Worm (Caenorhabditis elegans) whole organism, young adult: ENCODE measurements around the gene lon-8.

Experiments used
- F39B2.1 ChIP-seq: fragments of 200-800 bp; sonication (Bioruptor generic); IDR thresholded peaks from 2 replicates; pipeline ENCODE4 v1.3.6; 2022; ENCODE audit warnings: missing genetic modification reagents, missing genetic modification characterization, missing compliant biosample characterization
- F49E8.2 ChIP-seq: sonication (generic microtip); optimal IDR thresholded peaks from 3 replicates; lab custom pipeline; 2017; ENCODE audit warnings: missing genetic modification characterization, mild to moderate bottlenecking, missing compliant biosample characterization, antibody characterized with exemption, moderate library complexity; ENCODE audit not compliant: insufficient read depth
- K11D2.4 ChIP-seq: fragments of 200-800 bp; sonication (Bioruptor generic); IDR thresholded peaks from 2 replicates; pipeline ENCODE4 v1.3.6; 2022; ENCODE audit warnings: missing genetic modification reagents, missing genetic modification characterization, missing compliant biosample characterization
- Y95B8A.8 ChIP-seq: fragments of 200-800 bp; sonication (Bioruptor generic); IDR thresholded peaks from 2 replicates; pipeline ENCODE4 v1.3.6; 2022; ENCODE audit warnings: missing genetic modification reagents, missing genetic modification characterization, missing compliant biosample characterization
- ceh-40 ChIP-seq: fragments of 200-800 bp; sonication (Bioruptor generic); IDR thresholded peaks from 2 replicates; pipeline ENCODE4 v1.3.6; 2022; ENCODE audit warnings: missing genetic modification characterization, missing compliant biosample characterization
- dox-1 ChIP-seq: fragments of 200-800 bp; sonication (Bioruptor generic); IDR thresholded peaks from 2 replicates; pipeline ENCODE4 v1.3.6; 2022; ENCODE audit warnings: missing genetic modification reagents, missing genetic modification characterization, missing compliant biosample characterization
- dpff-1 ChIP-seq: sonication (generic microtip); optimal IDR thresholded peaks from 2 replicates; lab custom pipeline; 2017; ENCODE audit warnings: mild to moderate bottlenecking, missing genetic modification characterization, missing compliant biosample characterization
- dpl-1 ChIP-seq: fragments of 150-350 bp; optimal IDR thresholded peaks from 2 replicates; lab custom pipeline; 2014; ENCODE audit warnings: missing biosample characterization, missing genetic modification reagents, missing genetic modification characterization
- hlh-12 ChIP-seq: sonication (generic microtip); optimal IDR thresholded peaks from 2 replicates; lab custom pipeline; 2016; ENCODE audit warnings: missing genetic modification characterization, missing compliant biosample characterization
- let-607 ChIP-seq, 2 experiments: fragments of 200-800 bp in 1 of 2; sonication (Bioruptor generic) in 1 of 2; sonication (generic microtip) in 1 of 2; optimal IDR thresholded peaks; 2 replicates each; lab custom pipeline; 2016 to 2018; ENCODE audit warnings: mild to moderate bottlenecking in 2 of 2, missing compliant biosample characterization in 2 of 2, missing genetic modification characterization in 2 of 2, moderate library complexity in 2 of 2, missing genotype in 1 of 2
- snpc-4 ChIP-seq, 5 experiments: fragments of 150-350 bp in 1 of 5; sonication (generic microtip) in 4 of 5; optimal IDR thresholded peaks; 2 replicates each; lab custom pipeline; 2014 to 2018; ENCODE audit warnings: missing genetic modification characterization in 5 of 5, missing biosample characterization in 3 of 5, antibody characterized with exemption in 2 of 5, mild to moderate bottlenecking in 2 of 5, missing compliant biosample characterization in 2 of 5, missing genotype in 2 of 5, moderate library complexity in 2 of 5, missing genetic modification reagents in 1 of 5
- unc-62 ChIP-seq: fragments of 150-350 bp; optimal IDR thresholded peaks from 2 replicates; lab custom pipeline; 2014; ENCODE audit warnings: missing biosample characterization, missing genetic modification reagents, missing genetic modification characterization

ce11 chrV:17949093-17949492 is 52.1 kb downstream of the lon-8 start, which contains the start of gene dpy-21:
- TF ChIP-seq snpc-4 (GFP tag; optimal IDR thresholded peaks at IDR 0.05; lab: Kevin White, UChicago), result no peak
- no peak for TF ChIP-seq snpc-4 (tag; optimal IDR thresholded peaks at IDR 0.05; lab: Kevin White, UChicago)
- no peak for TF ChIP-seq Y95B8A.8
- TF ChIP-seq ceh-40 (GFP tag; lab: Robert Waterston, UW), result no peak
- no peak for TF ChIP-seq dox-1 (GFP tag; lab: Robert Waterston, UW)
- TF ChIP-seq dpff-1 (tag; lab: Kevin White, UChicago), result no peak
- TF ChIP-seq F49E8.2 (tag; lab: Kevin White, UChicago), result no peak
- TF ChIP-seq F39B2.1 (GFP tag; lab: Robert Waterston, UW), result no peak
- no peak for TF ChIP-seq K11D2.4 (GFP tag; lab: Robert Waterston, UW)
- no peak for TF ChIP-seq dpl-1
- TF ChIP-seq hlh-12 (tag; lab: Kevin White, UChicago), result no peak
- TF ChIP-seq unc-62 (GFP tag; lab: Kevin White, UChicago), result no peak
- no peak for TF ChIP-seq let-607 (tag; optimal IDR thresholded peaks at IDR 0.05; lab: Kevin White, UChicago)
